Worm (Caenorhabditis elegans) whole organism, dauer: Measurements from ENCODE around the gene strm-1.

Experiments
- unc-62 ChIP-seq: sonication (generic microtip); optimal IDR thresholded peaks from 2 replicates; lab custom pipeline; 2017; ENCODE audit warnings: missing biosample characterization, missing genetic modification reagents, missing genetic modification characterization

Gene strm-1

DNA sequence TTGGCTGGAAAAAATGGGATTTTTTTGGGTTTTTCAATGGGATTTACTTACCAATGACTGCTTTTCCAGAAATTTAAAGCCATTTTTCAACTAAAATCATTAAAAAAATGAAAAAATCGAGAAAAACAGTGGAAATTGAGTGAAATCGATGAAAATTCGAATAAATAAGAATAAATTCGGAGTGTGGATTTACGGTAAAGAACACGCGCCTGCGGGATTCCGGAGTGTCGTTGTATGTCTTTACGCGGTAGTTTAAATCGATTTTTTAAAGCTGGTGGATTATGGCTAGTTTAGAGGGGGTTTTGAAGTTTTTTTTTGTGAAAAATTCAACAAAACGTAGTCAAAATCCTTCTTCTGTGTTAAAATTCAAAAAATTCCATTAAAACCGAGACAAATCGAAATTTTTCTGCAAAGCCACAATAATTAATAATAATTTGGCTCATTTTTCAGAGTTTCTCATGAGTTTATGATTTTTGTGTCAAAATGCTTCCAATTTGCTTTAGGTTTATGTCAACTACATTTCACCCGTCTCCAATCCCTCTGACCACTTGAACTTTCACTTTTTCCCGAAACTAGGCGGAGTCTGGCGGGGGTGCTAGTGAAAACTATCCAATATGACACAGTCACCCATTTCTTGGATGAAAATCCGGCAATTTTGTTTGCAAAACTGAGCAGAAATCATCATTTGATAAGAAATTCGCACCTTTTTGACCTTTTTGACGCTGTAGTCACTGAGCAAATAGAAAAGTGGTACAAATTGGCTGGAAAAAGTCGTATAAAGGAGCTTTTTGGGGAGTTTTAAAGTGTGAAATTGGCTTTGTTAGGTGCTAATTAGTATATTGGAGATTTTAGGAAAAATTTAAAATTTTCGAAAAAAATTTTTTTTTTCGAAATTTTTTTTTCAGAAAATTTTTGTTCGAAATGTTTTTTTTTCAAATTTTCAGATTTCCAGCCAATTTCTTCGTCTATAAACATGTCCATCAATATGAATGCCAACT lies at the start of gene strm-1, which contains the start of gene cic-1:
Gene strm-1 (plus strand): TSS at position 945 of the 998 bp plus-strand sequence.
Gene cic-1 (minus strand): TSS at position 96 of the 998 bp plus-strand sequence.
- no peak for TF ChIP-seq unc-62 (GFP tag; lab: Kevin White, UChicago)

DNA sequence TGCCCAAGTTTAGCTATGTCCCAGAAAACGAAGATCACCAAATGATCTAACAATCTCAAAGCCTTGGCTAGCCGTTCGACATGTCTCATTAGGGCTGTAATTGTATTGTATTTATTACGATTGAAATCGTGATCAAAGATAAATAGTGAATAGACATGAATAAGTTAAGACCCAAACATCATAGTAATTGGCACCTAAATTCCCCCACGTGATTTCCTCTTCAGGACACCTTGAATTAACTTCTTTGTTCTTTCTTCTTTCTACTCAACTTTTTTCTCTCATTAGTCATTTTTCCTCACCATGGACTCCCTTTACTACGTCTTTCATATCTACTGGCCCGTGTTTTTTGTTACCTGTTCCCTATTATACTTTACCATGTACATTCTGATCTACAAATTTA lies 39.2 kb upstream of the strm-1 start, which contains the start of gene srd-69:
Gene srd-69 (plus strand): TSS at position 301 of the 400 bp plus-strand sequence.
- no peak for TF ChIP-seq unc-62 (GFP tag; lab: Kevin White, UChicago)

DNA sequence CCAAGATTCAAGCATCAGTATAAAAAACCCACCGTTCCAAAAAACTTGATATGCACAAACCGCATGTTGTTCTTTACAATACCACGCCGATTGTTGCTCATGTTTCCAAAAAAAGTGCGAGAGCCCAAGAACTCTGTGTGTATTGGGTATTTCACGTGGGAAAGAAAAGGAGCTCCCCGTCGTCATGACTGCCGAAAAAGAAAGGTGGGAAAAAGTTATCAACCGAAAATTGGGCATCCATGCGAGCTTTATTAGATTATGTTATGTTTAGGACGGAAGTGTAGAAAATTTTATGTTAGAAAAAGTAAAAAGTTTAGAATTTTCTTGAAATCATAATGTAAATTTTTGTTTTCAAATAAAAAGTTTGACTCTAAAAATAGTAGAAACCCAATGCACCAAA lies 33.4 kb upstream of the strm-1 start, which contains the start of gene H04J21.4:
Gene H04J21.4 (minus strand): TSS at position 101 of the 400 bp plus-strand sequence.
- TF ChIP-seq unc-62 (GFP tag; lab: Kevin White, UChicago), result no peak

DNA sequence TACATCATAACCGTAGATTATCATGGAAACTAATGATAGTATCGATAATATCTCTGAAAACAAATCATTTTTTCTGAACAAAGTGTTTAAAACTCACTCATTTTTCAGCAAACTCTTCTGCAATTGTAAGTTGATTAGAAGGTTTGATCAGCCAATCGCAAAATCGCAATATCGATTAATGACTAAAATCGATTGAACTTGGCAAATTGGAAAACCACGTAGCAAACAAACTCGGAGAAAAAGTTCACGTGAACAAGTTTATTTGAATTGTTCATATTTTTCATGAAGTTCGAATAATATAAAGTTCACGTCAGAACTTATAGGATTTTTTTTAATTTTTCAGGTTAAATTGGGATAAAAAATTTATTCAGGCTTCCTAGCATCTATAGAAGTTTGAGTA lies 30.0 kb upstream of the strm-1 start, which contains the start of gene H04J21.1:
Gene H04J21.1 (minus strand): TSS at position 101 of the 400 bp plus-strand sequence.
- no peak for TF ChIP-seq unc-62 (GFP tag; lab: Kevin White, UChicago)

DNA sequence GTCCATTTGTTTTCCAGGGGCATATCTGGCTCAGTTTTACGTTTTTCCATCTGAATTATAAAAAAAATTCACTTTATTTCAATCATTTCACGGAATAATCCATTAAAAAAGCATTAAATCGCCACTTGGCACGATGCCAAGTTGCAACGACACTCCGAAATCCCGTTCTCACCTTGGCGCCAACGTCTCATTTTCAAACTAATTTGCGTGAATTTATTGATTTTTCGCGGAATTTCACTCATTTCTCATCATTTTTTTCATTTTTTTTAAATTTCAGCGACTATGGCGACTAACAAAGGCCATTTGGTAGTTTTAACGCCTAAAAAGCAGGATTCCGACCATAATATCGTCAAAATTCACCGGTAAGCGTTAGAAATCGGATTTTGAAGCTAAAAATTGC lies 26.0 kb upstream of the strm-1 start, which contains the start of gene H14E04.2:
Gene H14E04.2 (plus strand): TSS at position 276 of the 400 bp plus-strand sequence.
- no peak for TF ChIP-seq unc-62 (GFP tag; lab: Kevin White, UChicago)

DNA sequence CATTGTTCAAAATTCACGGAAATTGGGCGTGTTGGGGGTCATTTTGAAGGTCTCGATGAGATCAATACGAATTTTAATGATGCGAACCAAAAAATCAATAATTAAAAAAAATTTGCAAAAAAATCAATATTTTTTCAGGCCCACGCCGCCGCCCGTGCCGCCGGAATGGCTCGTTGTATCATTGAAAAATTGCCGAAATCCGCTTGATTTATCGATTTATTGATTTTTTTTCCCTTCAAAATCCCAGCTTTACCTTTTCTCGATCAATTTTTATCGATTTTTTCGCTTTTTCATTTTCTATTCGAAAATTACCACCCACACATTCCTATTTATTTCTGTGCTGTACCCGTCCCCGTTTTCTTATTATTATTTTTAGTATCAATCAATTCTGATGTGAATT lies 17.5 kb upstream of the strm-1 start:
- no peak for TF ChIP-seq unc-62 (GFP tag; lab: Kevin White, UChicago)

DNA sequence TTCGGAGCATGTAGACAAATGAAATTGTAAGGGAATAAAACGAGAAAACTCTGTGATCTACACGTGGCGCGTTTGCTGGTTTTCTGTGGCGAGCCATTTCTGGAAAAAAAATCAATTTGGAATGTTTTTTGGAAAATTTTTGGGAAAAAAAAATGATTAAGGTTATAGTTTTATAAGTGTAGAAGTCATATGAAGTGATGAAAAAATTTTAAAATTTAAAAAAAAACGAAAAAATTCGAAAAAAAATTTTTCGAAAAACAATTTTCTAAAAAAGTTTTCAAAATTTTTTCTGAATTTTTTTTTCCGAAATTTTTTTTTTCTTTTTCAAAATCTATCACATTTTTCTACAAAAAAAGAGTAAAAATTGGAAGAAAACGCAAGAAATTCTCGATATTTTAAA lies 15.4 kb upstream of the strm-1 start, which contains the start of gene H14E04.3:
Gene H14E04.3 (minus strand): TSS at position 101 of the 400 bp plus-strand sequence.
- TF ChIP-seq unc-62 (GFP tag; lab: Kevin White, UChicago), result no peak

DNA sequence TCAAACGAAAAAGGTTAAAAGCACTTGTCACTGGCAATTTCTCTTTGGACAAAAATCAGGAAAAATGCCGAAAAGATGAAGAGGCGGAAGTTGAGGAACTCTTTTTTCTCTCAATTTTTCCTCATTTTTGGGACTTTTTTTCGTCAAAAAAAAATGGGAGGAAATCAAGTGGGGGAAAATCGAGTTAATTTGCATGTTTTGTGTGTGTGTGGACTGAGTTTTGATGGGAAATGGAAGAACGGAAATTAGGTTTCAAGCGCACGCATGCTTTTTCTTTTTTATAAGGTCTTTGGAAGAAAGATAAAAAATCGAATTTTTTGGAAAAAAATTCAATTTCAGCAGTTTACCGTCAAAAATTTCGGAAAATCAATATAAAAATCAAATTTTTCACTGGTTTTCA lies 10.2 kb upstream of the strm-1 start:
- no peak for TF ChIP-seq unc-62 (GFP tag; lab: Kevin White, UChicago)

DNA sequence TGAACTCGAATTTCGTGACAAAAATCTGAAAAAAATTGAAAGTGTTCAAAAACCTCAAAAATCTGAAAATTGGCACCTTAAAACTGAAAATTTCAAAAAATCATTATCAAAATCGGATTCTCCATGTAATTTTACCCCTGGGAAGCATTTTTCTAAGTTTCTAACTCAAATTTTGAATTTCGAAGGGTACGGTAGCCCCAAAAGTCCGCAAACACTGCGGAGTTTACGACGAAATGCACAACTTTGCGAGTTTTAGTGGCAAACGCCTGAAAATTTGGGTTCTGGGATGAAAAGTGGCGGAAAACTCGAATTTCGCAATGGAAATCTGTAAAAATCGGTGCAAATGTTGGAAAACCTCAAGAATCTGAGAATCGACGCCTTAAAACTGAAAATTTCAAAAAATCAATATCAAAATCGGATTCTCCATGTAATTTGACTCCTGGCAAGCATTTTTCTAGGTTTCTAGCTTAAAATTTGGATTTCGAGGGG lies 8.2 kb upstream of the strm-1 start:
- no peak for TF ChIP-seq unc-62 (GFP tag; lab: Kevin White, UChicago)

DNA sequence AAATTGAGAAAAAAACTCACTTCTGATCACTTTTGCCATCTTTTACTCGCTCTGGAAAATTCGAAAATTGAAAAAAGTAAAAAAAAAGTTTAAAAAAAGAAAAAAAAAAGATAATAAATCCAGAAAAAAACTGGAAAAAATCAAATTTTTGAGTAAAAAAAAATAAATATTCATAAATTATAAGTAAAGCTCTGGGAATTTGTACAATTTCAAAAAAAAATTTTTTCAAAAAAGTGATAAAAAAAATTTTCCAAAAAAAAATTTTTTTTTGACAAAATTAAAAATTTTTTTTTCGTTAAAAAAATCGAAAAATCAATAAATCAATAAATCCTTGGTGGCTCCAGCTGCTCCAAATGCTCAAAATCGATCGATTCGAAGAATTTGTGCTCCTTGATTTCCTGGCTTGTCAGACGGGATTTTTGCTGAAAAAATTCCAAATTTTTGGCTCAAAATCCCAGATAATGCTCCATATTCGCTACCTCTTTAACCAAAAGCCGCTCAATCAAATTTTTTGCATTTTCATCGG lies 9.1 kb downstream of the strm-1 start, which contains the start of gene mrpl-30:
Gene mrpl-30 (minus strand): TSS at position 51 of the 526 bp plus-strand sequence.
- TF ChIP-seq unc-62 (GFP tag; lab: Kevin White, UChicago), result no peak

DNA sequence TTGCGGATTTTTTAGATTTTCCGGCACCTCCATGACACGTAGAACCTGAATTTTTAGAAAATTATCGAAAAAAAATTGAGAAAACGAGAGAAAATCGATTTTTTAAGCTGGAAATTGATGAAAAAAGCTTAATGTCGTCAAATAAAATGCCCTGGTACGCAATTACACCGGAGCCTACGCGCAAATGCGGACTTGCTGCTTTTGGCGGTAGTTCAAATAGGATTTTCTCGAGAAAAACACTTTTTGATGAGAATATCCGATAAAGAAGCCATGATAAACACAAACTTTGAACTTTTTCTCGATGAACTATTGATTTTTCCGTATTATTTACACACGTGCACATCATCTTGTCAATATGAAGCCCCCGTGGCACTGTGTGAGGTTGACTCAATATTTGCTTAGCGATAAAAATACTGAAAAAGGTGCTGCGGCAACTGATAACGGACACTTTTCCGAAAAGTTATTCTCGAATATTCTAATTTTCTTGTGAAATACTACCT lies 16.3 kb downstream of the strm-1 start, which contains the start of the genes W04B5.5 and W04B5.3:
Gene W04B5.5 (minus strand): TSS at position 51 of the 500 bp plus-strand sequence.
Gene W04B5.3 (plus strand): TSS at position 356 of the 500 bp plus-strand sequence.
- TF ChIP-seq unc-62 (GFP tag; lab: Kevin White, UChicago), result no peak

DNA sequence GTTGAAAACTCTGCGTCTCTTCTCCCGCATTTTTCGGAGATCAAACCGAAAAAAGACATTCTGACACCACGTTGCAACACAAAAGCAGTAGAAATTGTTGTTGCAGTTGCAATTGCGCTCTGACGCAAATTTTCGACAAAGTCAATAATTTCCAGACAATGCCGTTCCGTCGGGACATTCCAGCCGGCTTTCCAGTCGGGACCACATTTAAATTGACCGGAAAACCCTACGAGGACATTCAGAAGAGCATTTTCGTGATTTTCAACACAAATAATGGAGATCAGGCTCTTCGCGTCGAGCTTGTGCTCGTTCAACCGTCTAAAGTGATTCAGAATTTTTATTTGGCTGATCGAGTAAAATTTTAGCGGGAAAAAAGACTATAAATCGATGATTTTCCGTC lies 17.1 kb downstream of the strm-1 start:
- no peak for TF ChIP-seq unc-62 (GFP tag; lab: Kevin White, UChicago)

DNA sequence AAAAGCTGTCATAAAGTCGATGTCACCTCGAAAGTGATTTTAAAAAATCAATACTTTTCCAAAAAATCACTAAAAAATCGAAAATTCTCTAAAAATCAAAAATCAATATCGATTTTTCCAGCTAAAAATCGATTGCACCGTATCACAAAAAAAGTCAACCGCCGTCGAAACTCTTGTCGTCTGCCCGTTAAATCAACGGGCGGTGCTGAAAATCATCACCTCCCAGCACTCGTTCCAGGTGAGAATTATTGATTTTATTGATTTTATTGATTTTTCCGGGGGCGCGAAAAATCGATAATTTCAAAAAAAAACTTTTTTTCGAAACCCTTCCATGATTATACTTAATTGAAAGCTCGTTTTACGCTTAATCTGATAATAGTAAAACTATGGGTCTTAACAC lies 17.6 kb downstream of the strm-1 start:
- TF ChIP-seq unc-62 (GFP tag; lab: Kevin White, UChicago), result no peak

DNA sequence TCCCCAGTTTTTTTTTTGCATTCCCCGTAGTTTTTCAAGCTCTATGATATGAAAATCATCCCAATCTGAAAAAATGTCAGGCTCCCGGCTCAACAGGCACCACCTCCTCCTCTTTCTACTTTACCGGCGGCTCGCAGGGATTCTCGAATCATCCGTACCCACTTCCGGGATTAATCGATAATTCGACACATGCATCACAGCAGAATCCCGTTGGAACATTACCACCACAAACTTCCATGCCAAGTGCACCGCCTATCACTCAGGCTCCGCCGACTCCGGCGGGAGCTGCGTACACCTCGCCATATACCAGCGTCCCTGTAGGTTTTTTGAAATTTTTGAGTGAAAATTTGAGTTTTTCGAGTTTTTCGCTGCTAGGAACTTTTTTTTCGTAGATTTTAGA lies 19.4 kb downstream of the strm-1 start:
- TF ChIP-seq unc-62 (GFP tag; lab: Kevin White, UChicago), result no peak

DNA sequence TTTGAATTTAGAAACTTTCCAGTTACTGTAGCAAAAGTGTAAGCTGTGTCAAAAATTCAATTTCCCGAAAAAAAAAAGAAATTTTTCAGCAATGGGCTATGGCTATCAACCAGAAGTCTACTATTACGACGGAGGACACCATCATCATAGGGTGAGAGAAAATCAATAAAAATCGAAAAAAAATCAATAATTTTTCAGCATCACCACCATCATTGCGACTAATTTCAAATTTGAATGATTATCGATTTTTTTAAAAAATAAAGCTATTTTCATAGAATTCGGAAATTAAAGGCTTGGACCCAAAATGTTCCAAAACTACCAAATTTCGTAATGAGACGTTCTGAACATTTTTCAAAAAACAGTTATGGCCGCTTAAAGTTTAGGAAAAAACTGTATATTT lies 21.8 kb downstream of the strm-1 start:
- TF ChIP-seq unc-62 (GFP tag; lab: Kevin White, UChicago), result no peak
